Worm (Caenorhabditis elegans) whole organism, L4/young adult: ENCODE measurements around the gene Y54G2A.76.

Experiments
- W03F9.2 ChIP-seq: fragments of 150-350 bp; optimal IDR thresholded peaks from 2 replicates; lab custom pipeline; 2014; ENCODE audit warnings: missing biosample characterization, missing genetic modification characterization
- dao-5 ChIP-seq: sonication (generic microtip); optimal IDR thresholded peaks from 2 replicates; lab custom pipeline; 2016; ENCODE audit warnings: missing genotype, missing genetic modification characterization, moderate library complexity, missing compliant biosample characterization
- him-1 ChIP-seq: sonication (generic microtip); optimal IDR thresholded peaks from 2 replicates; lab custom pipeline; 2016; ENCODE audit warnings: missing genotype, missing genetic modification reagents, missing genetic modification characterization, missing compliant biosample characterization

Y54G2A.76 gene

DNA sequence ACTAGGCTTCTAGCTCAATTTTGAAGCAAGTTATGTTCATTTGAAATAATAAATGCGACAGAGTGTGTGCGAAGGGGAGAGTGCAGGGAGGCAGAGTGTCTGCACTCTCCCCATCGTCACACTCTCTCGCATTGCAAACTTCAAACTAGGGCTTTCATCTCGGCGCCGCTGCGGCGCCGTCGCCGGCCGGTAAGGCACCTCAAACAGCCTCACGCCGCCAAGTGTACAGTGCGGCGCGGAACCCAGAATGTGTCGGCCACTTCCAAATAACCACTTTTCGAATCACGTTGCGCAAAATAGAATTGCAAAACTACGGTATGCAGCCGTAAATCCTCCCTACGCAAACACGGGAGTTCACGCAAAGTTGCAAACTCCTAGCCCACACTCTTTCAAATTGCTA is 40.1 kb downstream of the Y54G2A.76 start:
- TF ChIP-seq dao-5 (tag; lab: Kevin White, UChicago), result no peak
- no peak for TF ChIP-seq him-1 (tag; lab: Kevin White, UChicago)
- TF ChIP-seq W03F9.2 (tag; lab: Kevin White, UChicago), result no peak

- TF ChIP-seq dao-5 (tag; lab: Kevin White, UChicago) (no peak), W03F9.2 (tag; lab: Kevin White, UChicago) (no peak), him-1 (tag; lab: Kevin White, UChicago) (no peak)
These were observed 41.4 kb downstream of the Y54G2A.76 start, which contains the start of gene clec-85 for ce11 chrIV:2850586-2850985. Gene clec-85, plus strand, starts transcription at chrIV:2850886.

DNA sequence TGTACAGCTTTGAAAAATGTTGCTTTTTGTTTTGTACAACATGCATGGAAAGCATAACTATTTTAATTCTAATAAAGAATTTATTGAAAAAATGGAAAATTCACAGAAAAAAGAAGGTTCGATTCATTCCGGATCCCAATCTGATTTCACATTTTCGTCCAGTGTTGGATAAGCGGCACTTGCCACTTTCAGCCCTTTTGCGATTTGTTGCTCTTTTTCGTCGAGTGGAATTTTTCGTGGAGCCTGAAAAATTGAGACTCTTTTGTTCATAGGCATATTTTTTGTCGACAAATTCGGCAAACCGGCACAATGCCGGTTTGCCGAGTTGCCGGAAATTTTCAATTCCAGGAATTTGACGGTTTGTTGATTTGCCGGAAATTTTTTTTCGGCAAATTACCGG is 42.4 kb downstream of the Y54G2A.76 start:
- TF ChIP-seq him-1 (tag; lab: Kevin White, UChicago), result no peak
- no peak for TF ChIP-seq W03F9.2 (tag; lab: Kevin White, UChicago)
- no peak for TF ChIP-seq dao-5 (tag; lab: Kevin White, UChicago)

- no peak for TF ChIP-seq W03F9.2 (tag; lab: Kevin White, UChicago)
- no peak for TF ChIP-seq dao-5 (tag; lab: Kevin White, UChicago)
- TF ChIP-seq him-1 (tag; lab: Kevin White, UChicago), result no peak
These were observed 44.0 kb downstream of the Y54G2A.76 start, which contains the start of gene Y54G2A.49 for ce11 chrIV:2853164-2853563. Gene Y54G2A.49, minus strand, starts transcription at chrIV:2853264.

- no peak for TF ChIP-seq W03F9.2 (tag; lab: Kevin White, UChicago)
- TF ChIP-seq him-1 (tag; lab: Kevin White, UChicago), result no peak
- TF ChIP-seq dao-5 (tag; lab: Kevin White, UChicago), result no peak
These were observed 45.0 kb downstream of the Y54G2A.76 start for ce11 chrIV:2854161-2854560.

- no peak for TF ChIP-seq W03F9.2 (tag; lab: Kevin White, UChicago)
- TF ChIP-seq him-1 (tag; lab: Kevin White, UChicago), result no peak
These were observed 46.0 kb downstream of the Y54G2A.76 start for ce11 chrIV:2855056-2855752.

DNA sequence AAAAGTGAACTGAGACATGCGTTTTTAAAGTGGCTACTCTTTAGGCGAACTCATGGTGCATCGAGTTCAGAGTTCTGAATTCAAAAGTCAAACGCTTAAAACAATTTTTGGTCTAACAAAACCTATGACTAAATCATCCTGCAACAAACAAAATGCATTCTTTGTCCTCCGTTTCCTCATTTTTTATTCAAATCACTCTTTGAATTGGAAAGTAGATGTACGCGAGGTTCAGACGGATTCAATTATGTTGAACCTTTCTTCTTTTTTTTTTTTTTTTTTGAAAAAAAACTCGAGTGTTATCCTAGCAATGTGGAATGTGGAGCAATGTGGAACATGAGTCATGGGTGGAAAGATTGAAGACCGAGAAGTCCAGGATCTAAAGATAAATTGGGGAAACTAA is 49.5 kb downstream of the Y54G2A.76 start:
- TF ChIP-seq dao-5 (tag; lab: Kevin White, UChicago) (no peak), W03F9.2 (tag; lab: Kevin White, UChicago) (no peak), him-1 (tag; lab: Kevin White, UChicago) (no peak)
